Fruit fly (Drosophila melanogaster) S2 (cell line): ENCODE results near the gene CG6230.

Experiments used
- CG8478 ChIP-seq: fragments of >200 bp; optimal IDR thresholded peaks from 2 replicates; lab custom pipeline; 2018
- CTCF ChIP-seq, 2 experiments: fragments of >200 bp; optimal IDR thresholded peaks; 2 replicates each; lab custom pipeline; 2018

- TF ChIP-seq CTCF (optimal IDR thresholded peaks at IDR 0.05; lab: Kevin White, UChicago): no peak
- TF ChIP-seq CG8478 (lab: Kevin White, UChicago): no peak
These were observed 14.8 kb downstream of the CG6230 start for dm6 chr2L:11105320-11105719.
